Fruit fly (Drosophila melanogaster) whole organism, embryonic: ENCODE results near the gene CG4577.

Source experiments
- Abd-B ChIP-seq: fragments of 200-800 bp; sonication (Bioruptor generic); optimal IDR thresholded peaks from 2 replicates; lab custom pipeline; 2018; ENCODE audit warnings: missing biosample characterization, mild to moderate bottlenecking, missing genetic modification characterization, moderate library complexity
- Atf3 ChIP-seq: fragments of 200-800 bp; sonication (Bioruptor generic); optimal IDR thresholded peaks from 3 replicates; lab custom pipeline; 2016; ENCODE audit warnings: missing biosample characterization, missing genetic modification characterization
- CG10147 ChIP-seq: fragments of 200-800 bp; sonication (Bioruptor generic); optimal IDR thresholded peaks from 2 replicates; lab custom pipeline; 2019; ENCODE audit warnings: missing biosample characterization, mild to moderate bottlenecking, missing genetic modification characterization, moderate library complexity
- CG11695 ChIP-seq: fragments of 200-800 bp; sonication (Bioruptor generic); IDR thresholded peaks from 3 replicates; pipeline ENCODE4 v1.3.6; 2022; ENCODE audit warnings: missing biosample characterization, missing genetic modification characterization
- CG11723 ChIP-seq: fragments of 200-800 bp; sonication (Bioruptor generic); optimal IDR thresholded peaks from 2 replicates; lab custom pipeline; 2017; ENCODE audit warnings: missing biosample characterization, mild to moderate bottlenecking, missing genetic modification characterization
- CG12299 ChIP-seq: fragments of 200-800 bp; sonication (Bioruptor generic); optimal IDR thresholded peaks from 2 replicates; lab custom pipeline; 2018; ENCODE audit warnings: missing biosample characterization, mild to moderate bottlenecking, missing genetic modification characterization
- CG12942 ChIP-seq: fragments of 200-800 bp; sonication (Bioruptor generic); optimal IDR thresholded peaks from 3 replicates; lab custom pipeline; 2016; ENCODE audit warnings: missing biosample characterization, missing genetic modification characterization
- CG14710 ChIP-seq: fragments of 200-800 bp; sonication (Bioruptor generic); optimal IDR thresholded peaks from 3 replicates; lab custom pipeline; 2019; ENCODE audit warnings: missing biosample characterization, mild to moderate bottlenecking, missing genetic modification characterization, moderate library complexity
- CG15073 ChIP-seq: fragments of 200-800 bp; sonication (Bioruptor generic); optimal IDR thresholded peaks from 2 replicates; lab custom pipeline; 2016; ENCODE audit warnings: missing biosample characterization, missing genetic modification characterization
- CG15601 ChIP-seq: fragments of 200-800 bp; sonication (Bioruptor generic); optimal IDR thresholded peaks from 3 replicates; lab custom pipeline; 2019; ENCODE audit warnings: missing biosample characterization, mild to moderate bottlenecking, missing genetic modification characterization, moderate library complexity
- CG1603 ChIP-seq: fragments of 200-800 bp; sonication (Bioruptor generic); optimal IDR thresholded peaks from 2 replicates; lab custom pipeline; 2019; ENCODE audit warnings: missing biosample characterization, mild to moderate bottlenecking, missing genetic modification characterization, moderate library complexity
- CG18011 ChIP-seq: fragments of 200-800 bp; sonication (Bioruptor generic); optimal IDR thresholded peaks from 2 replicates; lab custom pipeline; 2017; ENCODE audit warnings: missing biosample characterization, missing genetic modification characterization, mild to moderate bottlenecking, moderate library complexity, missing genotype
- CG2199 ChIP-seq: fragments of 200-800 bp; sonication (Bioruptor generic); IDR thresholded peaks from 3 replicates; pipeline ENCODE4 v1.3.6; 2022; ENCODE audit warnings: missing biosample characterization, missing genetic modification characterization
- CG34422 ChIP-seq: fragments of 200-800 bp; sonication (Bioruptor generic); IDR thresholded peaks from 3 replicates; pipeline ENCODE4 v1.3.6; 2022; ENCODE audit warnings: missing biosample characterization, missing genetic modification characterization
- CG6689 ChIP-seq: fragments of 200-800 bp; sonication (Bioruptor generic); IDR thresholded peaks from 2 replicates; pipeline ENCODE4 v1.3.6; 2022; ENCODE audit warnings: missing biosample characterization, missing genetic modification characterization
- CG6791 ChIP-seq: fragments of 200-800 bp; sonication (Bioruptor generic); IDR thresholded peaks from 3 replicates; pipeline ENCODE4 v1.3.6; 2022; ENCODE audit warnings: missing biosample characterization, missing genetic modification characterization; ENCODE audit not compliant: partially characterized antibody
- CG6813 ChIP-seq: fragments of 200-800 bp; sonication (Bioruptor generic); optimal IDR thresholded peaks from 2 replicates; lab custom pipeline; 2017; ENCODE audit warnings: missing biosample characterization, missing genetic modification characterization, mild to moderate bottlenecking, moderate library complexity, missing genetic modification reagents
- CG8359 ChIP-seq: fragments of 200-800 bp; sonication (Bioruptor generic); optimal IDR thresholded peaks from 2 replicates; lab custom pipeline; 2017; ENCODE audit warnings: missing biosample characterization, mild to moderate bottlenecking, missing genetic modification characterization, borderline replicate concordance
- Dbx ChIP-seq: fragments of 200-800 bp; sonication (Bioruptor generic); IDR thresholded peaks from 3 replicates; pipeline ENCODE4 v1.3.6; 2022; ENCODE audit warnings: missing biosample characterization, missing genetic modification characterization
- Dfd ChIP-seq, 2 experiments: fragments of >200 bp; optimal IDR thresholded peaks; 2 replicates each; lab custom pipeline; 2017; ENCODE audit warnings: missing biosample characterization in 2 of 2, missing genetic modification characterization in 2 of 2
- Dll ChIP-seq: fragments of 200-800 bp; sonication (Bioruptor generic); IDR thresholded peaks from 4 replicates; pipeline ENCODE4 v1.3.6; 2022; ENCODE audit warnings: missing biosample characterization, missing genetic modification characterization; ENCODE audit not compliant: partially characterized antibody
- Ets65A ChIP-seq: fragments of 200-800 bp; sonication (Bioruptor generic); peaks from one replicate; lab custom pipeline; 2016; ENCODE audit warnings: missing biosample characterization, missing genetic modification characterization
- HHEX ChIP-seq: fragments of 200-800 bp; sonication (Bioruptor generic); optimal IDR thresholded peaks from 3 replicates; lab custom pipeline; 2017; ENCODE audit warnings: missing biosample characterization, mild to moderate bottlenecking, missing genetic modification characterization, missing genetic modification reagents
- Kr ChIP-seq: fragments of 200-800 bp; sonication (Bioruptor generic); optimal IDR thresholded peaks from 2 replicates; lab custom pipeline; 2017; ENCODE audit warnings: missing biosample characterization, mild to moderate bottlenecking, missing genetic modification characterization
- MBD-R2 ChIP-seq: fragments of 200-800 bp; sonication (Bioruptor generic); IDR thresholded peaks from 2 replicates; pipeline ENCODE4 v1.3.6; 2022; ENCODE audit warnings: missing biosample characterization, missing genetic modification characterization
- Mes4 ChIP-seq: fragments of 200-800 bp; sonication (Bioruptor generic); optimal IDR thresholded peaks from 2 replicates; lab custom pipeline; 2016; ENCODE audit warnings: missing biosample characterization, missing genetic modification characterization
- Optix ChIP-seq: fragments of 200-800 bp; sonication (Bioruptor generic); IDR thresholded peaks from 3 replicates; pipeline ENCODE4 v1.3.6; 2022; ENCODE audit warnings: missing biosample characterization, missing genetic modification characterization
- Spps ChIP-seq: fragments of 200-800 bp; sonication (Bioruptor generic); optimal IDR thresholded peaks from 2 replicates; lab custom pipeline; 2018; ENCODE audit warnings: missing biosample characterization, mild to moderate bottlenecking, missing genetic modification characterization
- Ssrp ChIP-seq: fragments of 200-800 bp; sonication (Bioruptor generic); optimal IDR thresholded peaks from 2 replicates; lab custom pipeline; 2018; ENCODE audit warnings: missing biosample characterization, mild to moderate bottlenecking, missing genetic modification characterization, moderate library complexity
- Vsx1 ChIP-seq: fragments of 200-800 bp; sonication (Bioruptor generic); optimal IDR thresholded peaks from 2 replicates; lab custom pipeline; 2017; ENCODE audit warnings: missing biosample characterization, mild to moderate bottlenecking, missing genetic modification characterization, missing genetic modification reagents
- abd-A ChIP-seq: fragments of 200-800 bp; sonication (Bioruptor generic); optimal IDR thresholded peaks from 3 replicates; lab custom pipeline; 2019; ENCODE audit warnings: missing biosample characterization, mild to moderate bottlenecking, missing genetic modification characterization, moderate library complexity
- ap ChIP-seq: fragments of 200-800 bp; sonication (Bioruptor generic); IDR thresholded peaks from 2 replicates; pipeline ENCODE4 v1.3.6; 2022; ENCODE audit warnings: missing biosample characterization, missing genetic modification characterization
- ato ChIP-seq: fragments of 200-800 bp; sonication (Bioruptor generic); IDR thresholded peaks from 2 replicates; pipeline ENCODE4 v1.3.6; 2022; ENCODE audit warnings: missing biosample characterization, missing genetic modification characterization; ENCODE audit not compliant: partially characterized antibody
- bcd ChIP-seq: fragments of 200-800 bp; sonication (Bioruptor generic); optimal IDR thresholded peaks from 2 replicates; lab custom pipeline; 2017; ENCODE audit warnings: missing biosample characterization, mild to moderate bottlenecking, missing genetic modification characterization
- chm ChIP-seq: fragments of 200-800 bp; sonication (Bioruptor generic); IDR thresholded peaks from 2 replicates; pipeline ENCODE4 v1.3.6; 2022; ENCODE audit warnings: missing biosample characterization, missing genetic modification characterization
- crol ChIP-seq: fragments of 200-800 bp; sonication (Bioruptor generic); IDR thresholded peaks from 2 replicates; pipeline ENCODE4 v1.3.6; 2022; ENCODE audit warnings: missing biosample characterization, missing genetic modification characterization
- cwo ChIP-seq: fragments of 200-800 bp; sonication (Bioruptor generic); optimal IDR thresholded peaks from 3 replicates; lab custom pipeline; 2017; ENCODE audit warnings: missing biosample characterization, missing genetic modification characterization, mild to moderate bottlenecking, moderate library complexity, missing genetic modification reagents
- dan ChIP-seq: fragments of 200-800 bp; sonication (Bioruptor generic); IDR thresholded peaks from 2 replicates; pipeline ENCODE4 v1.3.6; 2022; ENCODE audit warnings: missing biosample characterization, missing genetic modification characterization
- danr ChIP-seq: fragments of 200-800 bp; sonication (Bioruptor generic); IDR thresholded peaks from 2 replicates; pipeline ENCODE4 v1.3.6; 2022; ENCODE audit warnings: missing biosample characterization, missing genetic modification characterization
- dm ChIP-seq: fragments of 200-800 bp; sonication (Bioruptor generic); optimal IDR thresholded peaks from 3 replicates; lab custom pipeline; 2016; ENCODE audit warnings: missing biosample characterization, missing genetic modification characterization
- hbn ChIP-seq: fragments of 200-800 bp; sonication (Bioruptor generic); IDR thresholded peaks from 2 replicates; pipeline ENCODE4 v1.3.6; 2022; ENCODE audit warnings: missing biosample characterization, missing genetic modification characterization; ENCODE audit not compliant: partially characterized antibody
- inv ChIP-seq: fragments of 200-800 bp; sonication (Bioruptor generic); IDR thresholded peaks from 2 replicates; pipeline ENCODE4 v1.3.6; 2022; ENCODE audit warnings: missing biosample characterization, missing genetic modification characterization; ENCODE audit not compliant: partially characterized antibody
- luna ChIP-seq: fragments of 200-800 bp; sonication (Bioruptor generic); optimal IDR thresholded peaks from 2 replicates; lab custom pipeline; 2016; ENCODE audit warnings: missing biosample characterization, missing genetic modification characterization
- pzg ChIP-seq: fragments of 200-800 bp; sonication (Bioruptor generic); optimal IDR thresholded peaks from 3 replicates; lab custom pipeline; 2018; ENCODE audit warnings: missing biosample characterization, mild to moderate bottlenecking, missing genetic modification characterization, moderate library complexity
- rib ChIP-seq: fragments of 200-800 bp; sonication (Bioruptor generic); IDR thresholded peaks from 2 replicates; pipeline ENCODE4 v1.3.6; 2022; ENCODE audit warnings: missing biosample characterization, missing genetic modification characterization
- sens-2 ChIP-seq: fragments of 200-800 bp; sonication (Bioruptor generic); IDR thresholded peaks from 2 replicates; pipeline ENCODE4 v1.3.6; 2022; ENCODE audit warnings: missing biosample characterization, missing genetic modification characterization
- seq ChIP-seq: fragments of 200-800 bp; sonication (Bioruptor generic); IDR thresholded peaks from 2 replicates; pipeline ENCODE4 v1.3.6; 2022; ENCODE audit warnings: missing biosample characterization, missing genetic modification characterization
- ssp ChIP-seq: fragments of 200-800 bp; sonication (Bioruptor generic); IDR thresholded peaks from 2 replicates; pipeline ENCODE4 v1.3.6; 2022; ENCODE audit warnings: missing biosample characterization, missing genetic modification characterization
- tio ChIP-seq: fragments of 200-800 bp; sonication (Bioruptor generic); optimal IDR thresholded peaks from 2 replicates; lab custom pipeline; 2017; ENCODE audit warnings: missing biosample characterization, missing genetic modification characterization, inconsistent platforms
- tna ChIP-seq: fragments of 200-800 bp; sonication (Bioruptor generic); IDR thresholded peaks from 2 replicates; pipeline ENCODE4 v1.3.6; 2022; ENCODE audit warnings: missing biosample characterization, missing genetic modification characterization; ENCODE audit not compliant: partially characterized antibody
- tup ChIP-seq: fragments of 200-800 bp; sonication (Bioruptor generic); optimal IDR thresholded peaks from 2 replicates; lab custom pipeline; 2016; ENCODE audit warnings: missing biosample characterization, mild to moderate bottlenecking, missing genetic modification characterization, moderate library complexity

Gene CG4577

DNA sequence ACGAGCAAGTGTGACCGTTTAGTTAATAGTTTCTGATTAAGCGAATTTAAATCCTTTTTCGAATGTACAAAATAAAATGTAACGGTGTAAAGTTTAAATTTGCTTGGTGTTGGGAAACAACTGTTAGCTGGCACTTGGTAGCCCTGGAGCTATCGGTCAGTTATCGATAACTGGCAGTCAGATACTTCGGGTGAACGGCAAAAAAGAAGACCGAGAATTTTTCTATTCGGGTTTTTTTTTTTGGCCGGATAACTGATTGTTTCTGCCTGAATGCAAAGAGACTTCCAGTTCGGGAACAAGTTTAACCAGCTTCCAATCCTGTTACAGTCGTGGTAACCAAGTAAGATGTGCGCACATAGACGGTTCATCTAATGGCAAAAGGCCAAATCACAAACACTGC lies 43.0 kb downstream of the CG4577 start, which contains the start of gene CG4896 (continued):
- TF ChIP-seq CG34422 (no peak), CG2199 (GFP tag; lab: Robert Waterston, UW) (no peak), Dbx (GFP tag; lab: Robert Waterston, UW) (0 out of 3 replicates have a peak, but pooled peaks have one; percentile 28), Mes4 (GFP tag; lab: Kevin White, UChicago) (no peak), Ets65A (GFP tag; lab: Kevin White, UChicago) (no peak), ssp (GFP tag; lab: Robert Waterston, UW) (no peak), dm (GFP tag; lab: Kevin White, UChicago) (no peak), tup (GFP tag; lab: Kevin White, UChicago) (no peak), inv (peak; percentile 36; the same call in 1 of the 2 replicates), tio (GFP tag; lab: Kevin White, UChicago) (no peak), Vsx1 (GFP tag; lab: Kevin White, UChicago) (no peak), crol (GFP tag; lab: Robert Waterston, UW) (no peak), Kr (GFP tag; lab: Kevin White, UChicago) (no peak), Optix (no peak), CG6813 (GFP tag; lab: Kevin White, UChicago) (no peak), CG14710 (tag; lab: Kevin White, UChicago) (peak; percentile 25), CG8359 (GFP tag; lab: Kevin White, UChicago) (no peak), Ssrp (no peak), CG12942 (no peak), CG11723 (GFP tag; lab: Kevin White, UChicago) (no peak), luna (GFP tag; lab: Kevin White, UChicago) (peak; percentile 6), ato (GFP tag; lab: Robert Waterston, UW) (peak; percentile 66), CG15073 (no peak), MBD-R2 (GFP tag; lab: Robert Waterston, UW) (peak; percentile 85), rib (no peak), CG6791 (GFP tag; lab: Robert Waterston, UW) (peak; percentile 69), CG1603 (tag; lab: Kevin White, UChicago) (no peak), bcd (GFP tag; lab: Kevin White, UChicago) (no peak), CG6689 (GFP tag; lab: Robert Waterston, UW) (no peak), HHEX (GFP tag; lab: Kevin White, UChicago) (no peak), danr (GFP tag; lab: Robert Waterston, UW) (no peak), CG18011 (GFP tag; lab: Kevin White, UChicago) (no peak), Atf3 (GFP tag; lab: Kevin White, UChicago) (no peak), Dfd (GFP tag; optimal IDR thresholded peaks at IDR 0.05; lab: Kevin White, UChicago) (no peak), abd-A (tag; lab: Kevin White, UChicago) (no peak), hbn (GFP tag; lab: Robert Waterston, UW) (peak; percentile 36; the same call in 1 of the 2 replicates), seq (no peak), sens-2 (GFP tag; lab: Robert Waterston, UW) (no peak), CG15601 (no peak), Spps (tag; lab: Kevin White, UChicago) (no peak), CG12299 (no peak), Dll (GFP tag; lab: Robert Waterston, UW) (peak; percentile 61; the same call in 3 of the 4 replicates), Abd-B (GFP tag; lab: Kevin White, UChicago) (no peak), ap (no peak), tna (GFP tag; lab: Robert Waterston, UW) (peak; percentile 26; the same call in 1 of the 2 replicates), dan (GFP tag; lab: Robert Waterston, UW) (no peak), cwo (GFP tag; lab: Kevin White, UChicago) (no peak), CG11695 (GFP tag; lab: Robert Waterston, UW) (no peak), pzg (peak; percentile 81), chm (no peak), CG10147 (GFP tag; lab: Kevin White, UChicago) (no peak)
